Fruit fly (Drosophila melanogaster) whole organism, wandering third instar larva: ENCODE measurements around the gene CG10252.
A peak's percentile ranks its signal among the peaks of the same experiment; 100 is the strongest.

ENCODE experiments used
- CG32264 ChIP-seq: fragments of 200-800 bp; sonication (Bioruptor generic); optimal IDR thresholded peaks from 2 replicates; lab custom pipeline; 2016; ENCODE audit warnings: missing biosample characterization, missing genetic modification characterization
- CG9705 ChIP-seq: fragments of 200-800 bp; sonication (Bioruptor generic); optimal IDR thresholded peaks from 2 replicates; lab custom pipeline; 2018; ENCODE audit warnings: missing biosample characterization, mild to moderate bottlenecking, missing genetic modification characterization
- CrebA ChIP-seq: fragments of 200-800 bp; sonication (Bioruptor generic); optimal IDR thresholded peaks from 2 replicates; lab custom pipeline; 2016; ENCODE audit warnings: missing biosample characterization, mild to moderate bottlenecking, missing genetic modification characterization, borderline replicate concordance
- Dfd ChIP-seq: fragments of >200 bp; optimal IDR thresholded peaks from 2 replicates; lab custom pipeline; 2017; ENCODE audit warnings: missing biosample characterization, missing genetic modification characterization
- Dif ChIP-seq: fragments of 200-275, 200-300 bp; sonication (Bioruptor generic); optimal IDR thresholded peaks from 2 replicates; lab custom pipeline; 2018; ENCODE audit warnings: missing biosample characterization, missing genetic modification characterization; ENCODE audit not compliant: partially characterized antibody
- GATAd ChIP-seq: sonication (Bioruptor generic); optimal IDR thresholded peaks from 2 replicates; lab custom pipeline; 2016; ENCODE audit warnings: missing biosample characterization, missing genetic modification characterization
- HLH106 ChIP-seq: fragments of 200-800 bp; optimal IDR thresholded peaks from 3 replicates; lab custom pipeline; 2019; ENCODE audit warnings: missing biosample characterization, mild to moderate bottlenecking, missing genetic modification characterization, moderate library complexity
- Hr78 ChIP-seq: fragments of >200 bp; optimal IDR thresholded peaks from 2 replicates; lab custom pipeline; 2017; ENCODE audit warnings: missing biosample characterization, missing genetic modification characterization
- Hr83 ChIP-seq: fragments of 200-300 bp; sonication (Bioruptor generic); optimal IDR thresholded peaks from 2 replicates; lab custom pipeline; 2016; ENCODE audit warnings: missing biosample characterization, mild to moderate bottlenecking, missing genetic modification characterization, moderate library complexity; ENCODE audit not compliant: poor library complexity, severe bottlenecking
- Jra ChIP-seq: sonication (Bioruptor generic); optimal IDR thresholded peaks from 2 replicates; lab custom pipeline; 2016; ENCODE audit warnings: missing biosample characterization, missing genetic modification characterization
- Mio ChIP-seq: sonication (Bioruptor generic); optimal IDR thresholded peaks from 2 replicates; lab custom pipeline; 2016; ENCODE audit warnings: missing biosample characterization, missing genetic modification characterization
- Myc ChIP-seq: fragments of >200 bp; optimal IDR thresholded peaks from 2 replicates; lab custom pipeline; 2017
- N ChIP-seq: fragments of >200 bp; optimal IDR thresholded peaks from 2 replicates; lab custom pipeline; 2018; ENCODE audit warnings: missing biosample characterization, missing external identifiers, missing genetic modification characterization
- Vsx2 ChIP-seq: fragments of 200-300, 225-300 bp; sonication (Bioruptor generic); optimal IDR thresholded peaks from 2 replicates; lab custom pipeline; 2018; ENCODE audit warnings: missing biosample characterization, missing genetic modification characterization; ENCODE audit not compliant: partially characterized antibody
- br ChIP-seq: fragments of 200-800 bp; sonication (Bioruptor generic); optimal IDR thresholded peaks from 2 replicates; lab custom pipeline; 2016; ENCODE audit warnings: missing biosample characterization, missing genetic modification characterization
- brk ChIP-seq: fragments of 200-800 bp; sonication (Bioruptor generic); optimal IDR thresholded peaks from 2 replicates; lab custom pipeline; 2016; ENCODE audit warnings: missing biosample characterization, mild to moderate bottlenecking, missing genetic modification characterization
- dl ChIP-seq, 2 experiments: fragments of 175-275, 200-275 bp in 1 of 2; fragments of 200-275 bp in 1 of 2; sonication (Bioruptor generic); optimal IDR thresholded peaks; lab custom pipeline; 2018; ENCODE audit warnings: mild to moderate bottlenecking in 2 of 2, missing biosample characterization in 2 of 2, missing genetic modification characterization in 2 of 2, moderate library complexity in 2 of 2; ENCODE audit not compliant: partially characterized antibody in 2 of 2, insufficient read depth in 1 of 2
- dmrt93B ChIP-seq: fragments of 200-800 bp; sonication (Bioruptor generic); optimal IDR thresholded peaks from 2 replicates; lab custom pipeline; 2018; ENCODE audit warnings: missing biosample characterization, mild to moderate bottlenecking, missing genetic modification characterization
- dsf ChIP-seq: sonication (Bioruptor generic); optimal IDR thresholded peaks from 2 replicates; lab custom pipeline; 2016; ENCODE audit warnings: missing biosample characterization, missing genetic modification characterization, borderline replicate concordance
- ey ChIP-seq: fragments of 200-800 bp; sonication (Bioruptor generic); optimal IDR thresholded peaks from 2 replicates; lab custom pipeline; 2016; ENCODE audit warnings: missing biosample characterization, missing genetic modification characterization
- foxo ChIP-seq, 2 experiments: fragments of 200-800 bp; sonication (Bioruptor generic); optimal IDR thresholded peaks; 2 replicates in 1 of 2; 3 replicates in 1 of 2; lab custom pipeline; 2016 to 2017; ENCODE audit warnings: missing biosample characterization in 2 of 2, missing genetic modification characterization in 2 of 2
- h ChIP-seq: fragments of 200-800 bp; sonication (Bioruptor generic); optimal IDR thresholded peaks from 3 replicates; lab custom pipeline; 2016; ENCODE audit warnings: missing biosample characterization, mild to moderate bottlenecking, missing genetic modification characterization
- jim ChIP-seq: fragments of 175-275, 200-325 bp; sonication (Bioruptor generic); optimal IDR thresholded peaks from 2 replicates; lab custom pipeline; 2016; ENCODE audit warnings: missing biosample characterization, mild to moderate bottlenecking, missing genetic modification characterization
- lola ChIP-seq: fragments of >200 bp; optimal IDR thresholded peaks from 2 replicates; lab custom pipeline; 2017; ENCODE audit warnings: missing biosample characterization, missing genetic modification characterization
- psq ChIP-seq: fragments of 200-800 bp; sonication (Bioruptor generic); optimal IDR thresholded peaks from 3 replicates; lab custom pipeline; 2017; ENCODE audit warnings: missing biosample characterization, mild to moderate bottlenecking, missing genetic modification characterization, moderate library complexity
- rgr ChIP-seq: fragments of 200-800 bp; sonication (Bioruptor generic); optimal IDR thresholded peaks from 3 replicates; lab custom pipeline; 2016; ENCODE audit warnings: missing biosample characterization, mild to moderate bottlenecking, missing genetic modification characterization
- sv ChIP-seq: fragments of 200-800 bp; sonication (Bioruptor generic); optimal IDR thresholded peaks from 3 replicates; lab custom pipeline; 2016; ENCODE audit warnings: missing biosample characterization, missing genetic modification characterization
- tai ChIP-seq: sonication (Bioruptor generic); optimal IDR thresholded peaks from 2 replicates; lab custom pipeline; 2016; ENCODE audit warnings: missing biosample characterization, missing genetic modification characterization
- usp ChIP-seq: fragments of >200 bp; optimal IDR thresholded peaks from 2 replicates; lab custom pipeline; 2017; ENCODE audit warnings: missing biosample characterization, missing genetic modification characterization
- woc ChIP-seq: sonication (Bioruptor generic); optimal IDR thresholded peaks from 2 replicates; lab custom pipeline; 2016; ENCODE audit warnings: missing biosample characterization, mild to moderate bottlenecking, missing genetic modification characterization

CG10252 gene

DNA sequence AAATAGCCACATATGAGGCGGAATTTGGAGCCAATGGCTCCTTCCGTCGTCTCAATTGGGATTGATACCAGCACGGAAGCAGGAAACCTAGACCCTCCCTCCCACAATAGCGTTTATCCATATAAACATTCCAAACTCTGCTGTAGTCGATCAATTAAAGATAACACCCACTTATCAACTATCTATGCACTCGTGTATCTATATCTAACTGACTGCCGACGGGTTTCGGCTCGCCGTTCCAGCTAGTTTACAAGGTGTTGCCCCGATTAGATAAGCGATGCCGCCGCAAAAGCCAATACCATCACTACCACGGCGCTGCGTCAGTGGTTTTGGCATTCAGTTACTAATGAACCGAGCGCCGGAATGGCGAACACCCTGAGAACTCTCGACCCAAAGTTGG lies 15.2 kb upstream of the CG10252 start, which contains the start of gene CG10300:
CG10300 (plus strand) TSS at position 333 of the 400 bp plus-strand sequence.
- TF ChIP-seq Jra (GFP tag; lab: Kevin White, UChicago): no peak
- TF ChIP-seq N (GFP tag; lab: Kevin White, UChicago): no peak
- TF ChIP-seq Hr78 (GFP tag; lab: Kevin White, UChicago): no peak
- no peak for TF ChIP-seq psq (GFP tag; lab: Kevin White, UChicago)
- TF ChIP-seq dl (GFP tag; optimal IDR thresholded peaks at IDR 0.05; lab: Kevin White, UChicago; ENCODE audit: insufficient read depth in 1 of 2, partially characterized antibody in 2 of 2): no peak

DNA sequence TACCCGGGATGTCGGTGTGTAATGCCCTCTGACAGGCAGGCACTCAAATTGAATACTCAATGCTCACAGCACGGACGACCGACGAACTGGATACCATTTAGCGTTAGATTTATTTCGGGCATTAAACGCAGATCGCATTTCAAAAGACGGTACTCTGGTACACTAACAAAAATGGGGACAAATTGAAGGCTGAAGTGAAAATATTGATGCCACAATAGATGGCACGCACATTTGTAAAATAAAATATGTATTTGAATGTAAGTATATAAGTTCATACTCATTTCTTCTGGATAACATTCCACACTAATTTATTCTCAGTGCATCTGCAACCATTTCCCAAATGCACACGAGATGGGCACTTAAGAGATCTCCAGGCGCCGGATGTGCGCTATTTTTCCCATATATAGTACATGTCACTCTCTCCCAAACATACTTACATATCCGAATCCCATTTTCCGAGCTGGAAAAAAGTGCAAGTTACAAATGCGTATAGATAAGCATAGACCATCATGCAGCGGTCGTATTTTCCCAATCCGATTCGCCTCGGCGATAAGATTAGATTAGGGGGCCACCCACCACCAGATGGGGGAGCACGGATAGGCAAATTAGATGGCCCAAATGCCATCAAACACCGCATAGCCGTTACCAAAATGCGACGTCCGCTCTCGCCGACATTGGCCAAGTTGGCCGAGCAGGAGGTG lies 13.6 kb upstream of the CG10252 start, which contains the start of gene CG10301:
CG10301 (plus strand) TSS at position 651 of the 701 bp plus-strand sequence.
- TF ChIP-seq sv: peak; percentile 35
- TF ChIP-seq rgr (GFP tag; lab: Kevin White, UChicago): no peak

DNA sequence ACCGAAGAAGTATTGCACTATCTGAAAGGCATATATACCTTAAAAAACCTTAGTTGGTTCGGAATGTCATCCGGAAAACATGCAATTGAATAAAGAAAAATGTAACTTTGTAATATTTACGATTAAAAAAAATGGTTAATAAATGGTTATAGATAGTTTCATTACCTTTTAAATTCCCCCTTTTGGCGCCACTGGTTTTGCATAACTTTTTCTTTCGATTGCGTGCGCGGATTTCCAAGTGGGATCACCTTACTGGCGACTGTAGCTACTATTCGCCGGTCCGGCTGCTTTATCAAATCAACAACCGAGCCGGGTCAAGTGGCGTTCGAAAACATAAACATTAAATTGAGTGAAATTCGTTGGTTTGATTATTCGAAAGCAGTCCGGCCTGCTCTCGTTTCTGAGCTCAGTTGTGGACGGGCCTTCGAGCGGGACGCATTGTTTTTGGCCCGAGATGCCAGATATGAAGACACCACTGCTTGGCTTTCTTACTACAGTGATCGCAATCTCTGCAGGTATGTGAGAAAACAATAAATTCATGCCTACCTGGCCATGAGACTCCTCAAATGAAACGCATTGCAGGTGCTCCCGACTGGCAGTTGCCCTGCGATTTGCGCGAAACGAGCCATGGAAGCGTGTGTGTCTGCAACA lies 8.5 kb upstream of the CG10252 start, which contains the start of gene Gba1b:
Gba1b (plus strand) TSS at position 422 of the 651 bp plus-strand sequence.
- TF ChIP-seq Hr78 (GFP tag; lab: Kevin White, UChicago) (no peak), woc (GFP tag; lab: Kevin White, UChicago) (no peak), brk (no peak), Dfd (GFP tag; lab: Kevin White, UChicago) (no peak), lola (GFP tag; lab: Kevin White, UChicago) (no peak), Myc (no peak), Vsx2 (GFP tag; lab: Kevin White, UChicago) (no peak), CG9705 (GFP tag; lab: Kevin White, UChicago) (no peak), Jra (GFP tag; lab: Kevin White, UChicago) (no peak), tai (GFP tag; lab: Kevin White, UChicago) (no peak), CrebA (GFP tag; lab: Kevin White, UChicago) (no peak), HLH106 (tag; lab: Kevin White, UChicago) (no peak), Mio (GFP tag; lab: Kevin White, UChicago) (no peak), N (GFP tag; lab: Kevin White, UChicago) (no peak), jim (GFP tag; lab: Kevin White, UChicago) (no peak), GATAd (GFP tag; lab: Kevin White, UChicago) (no peak), br (GFP tag; lab: Kevin White, UChicago) (no peak), psq (GFP tag; lab: Kevin White, UChicago) (no peak), foxo (GFP tag; optimal IDR thresholded peaks at IDR 0.05; lab: Kevin White, UChicago) (peak in 1 of 2 experiments; percentile 11), ey (GFP tag; lab: Kevin White, UChicago) (peak; percentile 21), usp (GFP tag; lab: Kevin White, UChicago) (no peak), h (peak; percentile 6), rgr (GFP tag; lab: Kevin White, UChicago) (peak; percentile 5), Hr83 (no peak)

DNA sequence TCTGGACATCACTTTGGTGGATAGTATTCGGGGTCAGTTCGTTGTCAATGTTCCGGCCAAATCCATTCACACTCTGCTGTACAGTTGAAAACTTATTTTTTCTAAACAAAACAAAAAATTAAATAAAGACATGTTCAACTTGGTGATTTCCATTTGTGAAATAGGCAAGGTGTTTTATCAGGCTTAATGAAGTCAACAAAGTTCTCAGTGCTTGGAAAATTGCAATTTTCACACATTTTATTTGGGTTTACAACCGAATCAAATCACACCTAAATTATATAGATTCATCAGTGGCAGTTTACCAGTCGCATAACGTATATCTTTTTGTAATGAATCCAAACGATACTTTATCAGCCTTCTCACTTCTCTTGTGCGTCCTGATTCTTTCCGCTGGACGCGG lies 6.4 kb upstream of the CG10252 start, which contains the start of gene Qsox4:
Qsox4 (plus strand) TSS at position 301 of the 400 bp plus-strand sequence.
- no peak for TF ChIP-seq Dif (GFP tag; lab: Kevin White, UChicago)
- TF ChIP-seq Myc: no peak
- TF ChIP-seq lola (GFP tag; lab: Kevin White, UChicago): no peak
- TF ChIP-seq CG32264 (GFP tag; lab: Kevin White, UChicago): no peak
- no peak for TF ChIP-seq dsf (GFP tag; lab: Kevin White, UChicago)
- no peak for TF ChIP-seq Dfd (GFP tag; lab: Kevin White, UChicago)
- TF ChIP-seq CrebA (GFP tag; lab: Kevin White, UChicago): no peak
- TF ChIP-seq HLH106 (tag; lab: Kevin White, UChicago): no peak
- no peak for TF ChIP-seq usp (GFP tag; lab: Kevin White, UChicago)
- TF ChIP-seq psq (GFP tag; lab: Kevin White, UChicago): no peak
- TF ChIP-seq h: no peak
- TF ChIP-seq dmrt93B (GFP tag; lab: Kevin White, UChicago): no peak
- no peak for TF ChIP-seq CG9705 (GFP tag; lab: Kevin White, UChicago)
